Fruit fly (Drosophila melanogaster): Measurements from ENCODE around the gene CG14321.

CG14321 gene

DNA sequence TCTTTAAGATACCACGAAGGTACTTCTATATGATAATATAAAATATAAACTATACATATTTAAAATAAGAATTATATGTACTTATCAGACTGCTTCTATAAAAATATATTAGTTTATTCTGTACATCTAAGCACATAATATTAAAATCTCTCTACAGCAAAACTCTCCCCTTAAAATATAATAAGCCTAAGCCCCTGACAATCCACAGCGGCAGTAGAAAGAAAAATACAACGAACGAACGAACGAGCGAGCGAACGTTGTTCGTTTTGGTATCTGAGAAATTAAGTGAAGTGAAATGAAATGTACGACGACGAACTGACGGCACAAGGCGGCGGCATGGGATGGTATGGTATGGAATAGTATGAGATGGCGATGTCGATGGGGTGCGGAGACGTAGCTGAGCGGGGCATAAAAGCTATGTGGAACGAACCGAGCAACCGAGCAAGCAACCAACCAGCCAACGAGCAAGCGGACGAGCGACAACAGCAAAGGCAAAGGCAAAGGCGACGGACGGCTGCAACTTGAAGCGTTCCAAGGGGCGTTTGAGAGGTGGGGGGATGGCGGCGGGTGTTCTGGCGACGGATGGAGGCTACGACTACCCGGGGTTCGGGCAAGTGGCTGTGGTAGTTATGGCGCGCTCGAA is 32.8 kb upstream of the CG14321 start (continued):
- TF ChIP-seq gcm (GFP tag; optimal IDR thresholded peaks at IDR 0.05) (peak; percentile 99), CG16813 (GFP tag; IDR thresholded peaks at IDR 0.05; ENCODE audit: partially characterized antibody) (no peak), CG17361 (GFP tag; IDR thresholded peaks at IDR 0.05) (peak; percentile 100), CG6854 (GFP tag; optimal IDR thresholded peaks at IDR 0.05) (peak; percentile 98), pita (GFP tag; optimal IDR thresholded peaks at IDR 0.05) (no peak), CG11560 (tag; IDR thresholded peaks at IDR 0.05) (peak; percentile 90), CG6175 (GFP tag; IDR thresholded peaks at IDR 0.05) (peak; percentile 99), CG3407 (GFP tag; optimal IDR thresholded peaks at IDR 0.05) (peak; percentile 95), Abd-B (GFP tag; optimal IDR thresholded peaks at IDR 0.05) (peak; percentile 98), sug (tag; optimal IDR thresholded peaks at IDR 0.05) (peak; percentile 99), CG8924 (tag; optimal IDR thresholded peaks at IDR 0.05) (peak; percentile 100), prd (optimal IDR thresholded peaks at IDR 0.05) (no peak), prd (GFP tag; IDR thresholded peaks at IDR 0.05) (peak; percentile 98), Scr (GFP tag; IDR thresholded peaks at IDR 0.05; ENCODE audit: partially characterized antibody) (no peak), crp (GFP tag; optimal IDR thresholded peaks at IDR 0.05) (peak in 1 of 2 experiments; percentile 61), HLH3B (GFP tag; IDR thresholded peaks at IDR 0.05) (peak; percentile 99), Sry-β (GFP tag; optimal IDR thresholded peaks at IDR 0.05) (peak; percentile 67)

DNA sequence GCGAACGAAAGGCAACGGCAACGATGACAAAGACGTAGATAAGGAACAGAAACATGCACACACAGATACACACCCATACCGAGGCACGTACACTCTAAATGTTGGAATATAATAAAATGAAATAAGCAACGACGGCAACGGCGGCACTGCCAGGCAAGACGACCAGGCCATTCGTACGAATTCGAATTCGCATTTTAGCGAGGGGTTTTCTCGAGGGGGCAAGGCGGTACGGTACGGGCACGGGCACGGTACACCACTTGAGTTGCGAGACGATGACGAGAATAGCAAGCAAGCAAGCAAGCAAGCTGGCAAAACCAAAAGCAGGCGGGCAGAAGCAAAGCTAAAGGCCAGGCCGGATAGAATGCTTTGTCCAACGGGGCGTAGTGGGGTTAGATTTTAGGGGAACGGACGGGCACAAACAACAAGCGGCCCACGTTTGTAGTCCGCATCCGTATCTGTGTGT is 32.2 kb upstream of the CG14321 start:
- TF ChIP-seq Tbp (GFP tag; optimal IDR thresholded peaks at IDR 0.05) (no peak), jumu (GFP tag; optimal IDR thresholded peaks at IDR 0.05) (no peak), ase (GFP tag; IDR thresholded peaks at IDR 0.05) (no peak), D19A (tag; optimal IDR thresholded peaks at IDR 0.05) (peak; percentile 34), Dad (GFP tag; optimal IDR thresholded peaks at IDR 0.05) (no peak), CTCF (GFP tag; optimal IDR thresholded peaks at IDR 0.05) (no peak), pho (GFP tag; optimal IDR thresholded peaks at IDR 0.05) (no peak), CG12659 (GFP tag; optimal IDR thresholded peaks at IDR 0.05) (no peak), CG10462 (GFP tag; optimal IDR thresholded peaks at IDR 0.05) (no peak), Ravus (GFP tag; IDR thresholded peaks at IDR 0.05) (no peak), salm (tag; optimal IDR thresholded peaks at IDR 0.05) (no peak), Hr39 (optimal IDR thresholded peaks at IDR 0.05) (no peak), Myb (GFP tag; optimal IDR thresholded peaks at IDR 0.05) (peak; percentile 10), Rfx (GFP tag; IDR thresholded peaks at IDR 0.05) (no peak), CG8765 (GFP tag; IDR thresholded peaks at IDR 0.05) (no peak), CoRest (tag; optimal IDR thresholded peaks at IDR 0.05) (peak; percentile 11), Sin3A (optimal IDR thresholded peaks at IDR 0.05) (no peak), tll (GFP tag; optimal IDR thresholded peaks at IDR 0.05) (no peak), sug (tag; optimal IDR thresholded peaks at IDR 0.05) (peak; percentile 7), CG2889 (GFP tag; IDR thresholded peaks at IDR 0.05) (no peak), CG7839 (tag; optimal IDR thresholded peaks at IDR 0.05) (no peak), sima (GFP tag; optimal IDR thresholded peaks at IDR 0.05) (no peak), CG4404 (GFP tag; IDR thresholded peaks at IDR 0.05) (no peak), CG8089 (GFP tag; optimal IDR thresholded peaks at IDR 0.05) (no peak), CG9932 (GFP tag; IDR thresholded peaks at IDR 0.05) (peak; percentile 29), zfh2 (GFP tag; optimal IDR thresholded peaks at IDR 0.05) (peak; percentile 13), Adf1 (GFP tag; IDR thresholded peaks at IDR 0.05) (peak; percentile 66), CG8290 (GFP tag; optimal IDR thresholded peaks at IDR 0.05) (no peak), CG8290 (tag; optimal IDR thresholded peaks at IDR 0.05) (peak in 1 of 2 experiments; percentile 7), Awh (GFP tag; IDR thresholded peaks at IDR 0.05) (peak; percentile 37; the same call in 1 of the 2 replicates), Xrp1 (GFP tag; IDR thresholded peaks at IDR 0.05) (no peak), CG1603 (tag; optimal IDR thresholded peaks at IDR 0.05) (no peak), psq (GFP tag; optimal IDR thresholded peaks at IDR 0.05) (peak; percentile 33), pzg (GFP tag; optimal IDR thresholded peaks at IDR 0.05) (peak; percentile 10), CG11723 (GFP tag; optimal IDR thresholded peaks at IDR 0.05) (no peak), Deaf1 (tag; optimal IDR thresholded peaks at IDR 0.05) (peak; percentile 64)
